Fruit fly (Drosophila melanogaster) Kc167 (cell line): ENCODE results near the gene brwl.

Experiments
- Myc ChIP-seq: fragments of >200 bp; optimal IDR thresholded peaks from 2 replicates; lab custom pipeline; 2017; ENCODE audit warnings: missing external identifiers
- Sin3A ChIP-seq: fragments of >200 bp; optimal IDR thresholded peaks from 2 replicates; lab custom pipeline; 2018; ENCODE audit warnings: missing external identifiers
- h ChIP-seq: fragments of >200 bp; optimal IDR thresholded peaks from 3 replicates; lab custom pipeline; 2018; ENCODE audit warnings: missing external identifiers
- insv ChIP-seq: fragments of >200 bp; optimal IDR thresholded peaks from 3 replicates; lab custom pipeline; 2018; ENCODE audit warnings: missing external identifiers
- psq ChIP-seq: fragments of >200 bp; optimal IDR thresholded peaks from 2 replicates; lab custom pipeline; 2017; ENCODE audit warnings: missing external identifiers
- ttk ChIP-seq: sonication (Bioruptor generic); optimal IDR thresholded peaks from 2 replicates; lab custom pipeline; 2017; ENCODE audit warnings: missing external identifiers

Gene brwl

DNA sequence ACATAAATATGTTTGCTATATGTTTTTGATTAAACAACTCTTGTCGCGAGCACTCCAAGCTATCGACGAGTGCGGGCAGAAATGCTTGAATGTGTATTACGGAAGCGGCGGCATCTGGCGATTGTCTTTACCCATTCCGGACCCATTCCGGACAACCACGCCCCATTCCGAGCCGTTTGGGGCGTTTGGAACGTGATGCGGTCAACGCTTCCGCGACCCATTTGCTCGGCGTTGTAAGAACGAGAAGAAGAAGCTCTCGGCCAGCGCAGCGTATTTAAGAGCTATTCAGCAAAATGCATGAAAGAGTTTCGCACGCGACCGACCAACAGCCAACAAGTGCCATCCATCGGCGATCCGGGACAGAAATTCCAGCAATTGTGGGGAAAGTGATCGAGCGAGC lies 23.2 kb upstream of the brwl start, which contains the start of gene CG13114:
Gene CG13114 (plus strand): TSS at position 301 of the 400 bp plus-strand sequence.
- no peak for TF ChIP-seq Sin3A (lab: Kevin White, UChicago)
- TF ChIP-seq Myc = no peak
- no peak for TF ChIP-seq psq
- TF ChIP-seq insv = no peak
- TF ChIP-seq ttk (lab: Kevin White, UChicago) = no peak
- no peak for TF ChIP-seq h

DNA sequence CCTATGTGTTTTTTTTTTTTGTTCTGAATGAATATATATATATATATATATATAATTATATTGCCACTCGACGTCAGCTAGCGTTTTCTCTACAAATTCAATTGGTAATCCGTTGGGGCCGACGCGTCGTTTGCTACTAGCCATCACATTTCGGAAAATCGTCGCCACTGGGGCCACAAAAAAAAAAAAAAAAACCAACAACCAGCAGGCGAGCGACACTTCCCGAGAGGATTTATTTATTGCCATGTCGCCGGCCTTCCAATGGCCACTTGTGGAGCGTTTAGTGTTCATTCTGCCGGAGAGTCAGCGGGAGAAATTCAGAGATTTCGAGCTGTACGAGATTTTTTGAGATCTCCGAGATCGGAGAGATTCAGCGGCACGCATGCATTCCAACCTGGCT lies 17.8 kb upstream of the brwl start:
- no peak for TF ChIP-seq Sin3A (lab: Kevin White, UChicago)
- TF ChIP-seq psq = no peak
- TF ChIP-seq ttk (lab: Kevin White, UChicago) = no peak
- TF ChIP-seq insv = no peak
- no peak for TF ChIP-seq Myc
- TF ChIP-seq h = no peak

DNA sequence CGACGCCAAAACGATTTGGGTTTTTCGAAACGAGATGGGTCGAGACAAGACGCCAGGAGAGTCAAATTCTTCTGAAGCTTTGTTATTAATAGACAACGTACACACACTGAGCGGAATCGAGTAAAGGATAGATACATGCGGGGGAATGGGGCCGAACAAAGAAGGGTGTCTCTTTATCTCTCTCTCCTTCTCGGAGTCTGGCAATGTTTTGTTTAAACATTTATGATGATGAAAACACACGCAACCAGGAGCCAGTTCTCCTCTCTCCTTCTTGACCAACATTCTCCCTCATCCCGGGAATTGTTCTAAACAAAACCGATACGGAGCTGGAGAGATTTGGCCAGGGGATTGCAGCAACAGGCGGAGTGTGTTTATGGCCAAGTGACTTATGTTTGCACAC lies 10.8 kb upstream of the brwl start:
- TF ChIP-seq Sin3A (lab: Kevin White, UChicago) (no peak), h (no peak), ttk (lab: Kevin White, UChicago) (no peak), Myc (no peak), insv (no peak), psq (no peak)

DNA sequence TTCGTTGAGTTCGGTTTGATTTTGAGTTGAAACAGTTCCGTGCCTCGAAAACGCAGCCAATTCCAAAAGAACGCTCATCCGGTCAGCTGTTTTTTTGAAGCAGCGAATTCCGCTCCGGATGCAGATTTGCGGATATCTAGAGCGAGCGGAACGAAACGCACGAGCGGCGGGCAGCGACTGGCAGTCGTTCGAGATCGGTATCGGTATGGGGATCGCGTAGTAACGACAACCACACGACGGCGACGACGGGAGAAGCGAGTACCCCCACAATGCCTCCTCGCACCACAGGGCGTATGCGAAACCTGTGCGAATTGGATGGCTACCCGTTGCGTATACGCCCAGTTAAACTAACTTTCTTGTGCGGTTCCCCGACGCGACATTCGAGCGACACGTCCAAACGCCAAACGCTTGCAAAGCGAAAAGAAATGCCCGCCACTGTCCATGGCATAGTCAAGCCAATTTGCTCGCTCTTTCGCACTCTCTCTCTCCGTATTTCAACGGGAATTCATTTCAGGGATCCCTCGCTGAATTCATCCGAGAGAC lies 8.6 kb upstream of the brwl start:
- TF ChIP-seq psq = no peak
- TF ChIP-seq Myc = no peak
- no peak for TF ChIP-seq h
- no peak for TF ChIP-seq insv
- no peak for TF ChIP-seq Sin3A (lab: Kevin White, UChicago)
- no peak for TF ChIP-seq ttk (lab: Kevin White, UChicago)

DNA sequence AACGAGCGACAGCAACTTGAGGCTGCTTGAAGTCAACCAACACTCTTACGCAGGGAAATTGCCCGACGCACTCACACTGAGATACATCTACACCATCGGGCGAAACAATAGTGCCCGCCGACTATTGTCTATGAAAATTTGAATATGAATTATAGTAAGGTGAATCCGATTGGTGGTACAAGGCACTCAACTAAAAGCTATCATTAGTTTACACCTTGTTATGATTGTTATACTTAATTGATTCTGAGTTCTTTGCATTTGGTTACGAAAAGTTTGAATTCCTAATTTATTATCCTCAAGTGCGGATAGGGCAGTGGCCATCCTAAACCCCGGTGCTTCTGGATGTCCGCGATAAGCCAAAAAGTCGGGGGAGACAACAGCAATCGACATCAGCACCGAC lies 6.0 kb upstream of the brwl start:
- no peak for TF ChIP-seq Myc
- no peak for TF ChIP-seq Sin3A (lab: Kevin White, UChicago)
- no peak for TF ChIP-seq h
- no peak for TF ChIP-seq insv
- TF ChIP-seq psq = no peak
- TF ChIP-seq ttk (lab: Kevin White, UChicago) = no peak

DNA sequence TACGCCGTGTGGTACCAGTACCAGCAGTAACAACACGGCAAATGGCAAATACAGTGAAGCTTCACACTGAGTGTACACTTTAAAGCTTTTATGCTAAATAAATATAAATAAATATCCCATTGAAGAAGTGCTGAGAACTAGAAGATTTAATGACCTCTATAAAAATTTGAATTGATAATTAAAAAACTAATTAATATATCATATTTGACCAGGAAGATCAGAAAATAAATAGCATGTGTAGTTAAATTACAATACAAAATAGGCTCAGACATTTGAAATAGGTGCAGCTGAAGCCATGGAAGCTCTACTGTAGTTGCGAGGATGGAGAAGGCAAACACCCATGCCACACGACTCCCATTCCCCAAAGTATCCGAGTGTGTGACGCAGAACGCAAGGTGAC lies 4.2 kb upstream of the brwl start:
- TF ChIP-seq ttk (lab: Kevin White, UChicago) (no peak), psq (no peak), h (no peak), insv (no peak), Myc (no peak), Sin3A (lab: Kevin White, UChicago) (no peak)

DNA sequence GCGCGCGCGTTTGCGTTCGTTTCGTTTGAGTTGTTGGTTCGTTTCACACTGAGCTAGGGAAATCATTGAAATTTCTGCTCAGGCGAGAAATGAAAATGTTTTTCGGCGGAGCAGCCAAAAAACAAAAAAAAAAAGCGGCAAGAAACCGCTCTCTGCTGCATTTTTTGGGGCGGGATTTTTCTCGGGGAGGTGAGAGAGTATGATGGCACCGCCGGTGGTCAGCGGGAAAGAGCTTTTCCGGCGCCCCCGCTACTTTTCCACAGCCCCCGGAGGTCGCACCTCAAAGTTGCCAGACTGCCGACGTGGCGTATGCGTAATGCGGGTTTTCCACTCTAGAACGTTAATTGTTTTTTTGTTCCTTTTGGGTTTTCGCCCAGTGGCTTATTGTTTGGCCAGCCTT lies 3.3 kb upstream of the brwl start, which contains the start of gene CG46468:
Gene CG46468 (minus strand): TSS at position 52 of the 400 bp plus-strand sequence.
- TF ChIP-seq h = no peak
- TF ChIP-seq ttk (lab: Kevin White, UChicago) = no peak
- TF ChIP-seq Sin3A (lab: Kevin White, UChicago) = no peak
- TF ChIP-seq Myc = no peak
- no peak for TF ChIP-seq insv
- TF ChIP-seq psq = no peak

DNA sequence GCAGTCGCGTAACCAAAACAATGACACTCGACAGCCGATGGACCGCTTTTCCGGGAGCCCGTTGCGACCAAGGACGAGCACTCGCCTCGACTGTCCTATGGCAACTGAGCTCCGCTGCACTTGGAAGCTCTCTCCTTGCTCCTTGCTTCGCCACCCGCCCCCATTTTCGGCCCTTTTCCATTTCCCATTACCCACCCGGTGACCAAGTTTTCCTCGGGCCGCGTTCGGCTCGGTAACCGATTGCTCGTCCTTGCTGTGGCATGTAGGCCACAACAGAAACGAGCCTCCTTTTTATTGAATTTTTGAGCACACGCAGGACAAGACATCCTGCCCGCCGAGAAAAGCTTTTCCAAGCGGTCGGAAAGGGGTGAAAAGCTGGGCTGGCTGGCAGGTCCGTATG lies 2.0 kb upstream of the brwl start, which contains the start of gene jp:
Gene jp (minus strand): TSS at position 95 of the 400 bp plus-strand sequence.
- no peak for TF ChIP-seq Myc
- TF ChIP-seq insv = no peak
- TF ChIP-seq h = no peak
- no peak for TF ChIP-seq ttk (lab: Kevin White, UChicago)
- TF ChIP-seq Sin3A (lab: Kevin White, UChicago) = no peak
- TF ChIP-seq psq = no peak

DNA sequence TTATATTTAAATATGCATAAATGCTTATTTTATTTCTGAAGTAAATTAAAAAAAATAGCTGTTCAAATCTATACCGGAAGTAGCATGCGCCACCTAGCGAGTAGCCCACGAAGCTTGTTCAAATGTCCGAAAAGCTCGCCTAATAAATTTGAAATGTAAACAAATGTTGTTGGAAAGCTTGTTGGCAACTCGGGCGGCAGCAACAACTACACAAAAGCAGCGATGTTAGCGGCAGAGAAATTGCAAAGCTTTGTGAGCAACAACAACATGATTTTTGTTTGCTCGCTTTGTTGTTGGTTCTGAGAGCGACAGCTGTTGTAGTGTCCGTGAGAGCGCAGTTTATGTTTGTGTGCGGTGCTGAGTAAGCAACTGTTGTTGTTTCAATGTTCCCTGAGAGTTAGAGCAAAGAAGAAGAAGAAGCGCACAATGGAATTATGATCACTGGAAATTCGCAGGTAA lies 1.3 kb upstream of the brwl start:
- TF ChIP-seq Myc = no peak
- TF ChIP-seq Sin3A (lab: Kevin White, UChicago) = no peak
- no peak for TF ChIP-seq h
- no peak for TF ChIP-seq insv
- no peak for TF ChIP-seq ttk (lab: Kevin White, UChicago)
- TF ChIP-seq psq = no peak

DNA sequence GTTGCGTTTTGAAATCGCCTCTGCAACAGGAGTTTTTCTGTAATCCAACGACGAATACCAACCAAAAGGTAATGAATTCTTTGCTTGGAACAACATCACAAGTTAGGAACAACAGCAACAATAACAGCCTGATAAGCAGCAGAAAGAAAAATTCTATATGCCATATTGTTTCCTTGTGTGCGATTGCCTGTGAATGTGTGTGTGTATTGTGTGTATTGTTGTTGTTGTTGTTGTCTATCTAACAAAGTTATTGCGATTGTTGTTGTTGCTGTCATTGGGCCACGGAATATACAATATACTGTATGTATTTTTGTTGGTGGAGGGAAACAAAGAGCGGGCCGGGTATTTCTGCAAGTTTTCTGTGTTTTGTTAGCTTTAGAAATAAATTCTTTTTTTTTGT lies 441 bp downstream of the brwl start:
- TF ChIP-seq ttk (lab: Kevin White, UChicago) (no peak), Sin3A (lab: Kevin White, UChicago) (no peak), insv (no peak), Myc (no peak), psq (no peak), h (no peak)

DNA sequence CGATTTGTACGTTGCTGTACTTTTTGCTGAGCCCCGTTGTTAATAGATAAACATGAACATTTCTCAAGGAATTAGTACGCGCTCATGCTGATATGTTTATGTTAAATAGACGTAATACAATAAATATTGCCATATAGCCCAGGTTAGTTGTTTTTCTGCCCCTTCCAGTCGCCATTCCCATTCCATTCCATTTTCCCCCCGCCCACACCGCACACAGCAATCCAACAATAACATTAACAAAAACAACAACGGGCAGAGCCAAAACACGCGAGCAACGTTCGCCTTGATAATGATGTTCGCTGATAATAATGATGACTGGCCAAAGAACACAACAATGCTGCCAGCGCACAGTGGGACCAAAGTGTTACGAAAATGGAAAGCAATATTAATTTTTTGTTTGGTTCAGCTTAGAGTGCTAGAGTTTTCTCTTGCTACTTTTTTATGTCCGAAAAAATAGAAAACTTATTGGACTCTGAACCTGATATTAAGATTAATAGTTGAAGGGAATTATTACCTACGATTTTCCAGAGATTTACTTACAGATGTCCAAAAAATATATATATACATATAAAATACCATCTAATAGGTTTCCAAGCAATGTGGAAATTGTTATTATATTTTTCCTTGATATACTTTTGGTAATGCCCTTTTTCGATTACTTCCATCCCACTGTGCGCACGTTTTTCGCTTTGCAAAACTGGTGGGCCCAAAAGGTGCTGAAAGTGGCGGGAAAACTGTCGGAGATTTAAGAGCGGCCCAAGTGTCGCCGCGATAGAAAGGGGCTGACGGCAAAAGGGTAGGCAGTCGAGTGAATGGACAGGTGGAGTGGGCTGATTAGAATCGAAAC lies 1.1 kb downstream of the brwl start:
- TF ChIP-seq insv = no peak
- TF ChIP-seq Sin3A (lab: Kevin White, UChicago) = no peak
- no peak for TF ChIP-seq h
- TF ChIP-seq psq = no peak
- TF ChIP-seq ttk (lab: Kevin White, UChicago) = no peak
- TF ChIP-seq Myc = no peak

DNA sequence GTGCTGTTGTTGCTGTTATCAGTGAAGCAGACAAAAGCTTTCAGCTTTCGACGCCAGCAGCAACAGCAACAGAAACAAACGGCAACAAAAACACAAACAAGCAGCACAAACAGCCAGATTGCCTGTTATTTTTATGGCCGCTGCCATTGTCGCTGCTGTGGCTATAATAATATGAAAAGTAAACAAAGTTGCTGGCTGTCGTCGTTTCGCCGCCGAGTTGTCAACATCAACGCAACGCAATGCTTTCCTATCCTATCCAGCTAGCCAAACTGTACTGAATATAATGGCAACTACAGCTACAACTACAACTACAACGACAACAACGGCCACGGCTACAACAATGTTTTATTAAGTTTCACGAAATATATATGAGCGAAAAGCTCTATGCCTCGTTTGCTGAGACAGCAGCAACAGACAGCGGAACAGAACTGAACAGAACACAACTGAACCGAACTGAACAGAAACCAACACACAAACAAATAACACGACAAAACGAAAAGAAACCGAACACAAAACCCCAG lies 2.0 kb downstream of the brwl start:
- TF ChIP-seq psq = no peak

DNA sequence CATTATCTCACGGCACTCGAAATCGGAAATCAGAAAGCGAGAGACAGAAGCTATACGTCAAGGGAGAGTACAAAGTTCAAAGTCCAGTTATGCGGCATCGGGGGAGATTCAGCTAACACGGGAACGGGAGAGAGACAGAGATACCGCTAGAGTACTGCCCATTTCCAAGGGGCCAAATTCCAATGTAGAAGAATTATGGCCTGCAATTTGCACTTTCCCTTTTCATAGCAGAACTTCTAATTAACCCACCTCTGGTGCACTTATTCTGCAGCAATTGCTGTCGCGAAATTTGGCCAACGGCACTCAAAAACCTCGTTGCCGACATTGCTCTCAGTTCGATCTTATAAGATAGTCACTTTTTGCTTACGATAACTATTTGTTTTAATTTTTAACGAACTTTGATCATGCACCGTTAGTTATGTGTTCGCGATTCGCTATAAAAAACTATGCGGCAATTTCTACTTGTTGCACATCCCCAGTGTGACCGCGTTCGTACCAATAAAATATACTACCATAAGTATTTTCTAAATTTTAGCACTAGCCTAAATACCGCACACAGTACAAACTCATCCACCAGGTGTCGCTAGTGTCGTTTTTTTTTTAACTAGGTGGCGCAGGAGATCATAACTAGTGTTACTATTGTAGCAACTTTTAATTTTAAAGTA lies 7.7 kb downstream of the brwl start, which contains the start of gene Mtpalpha:
Gene Mtpalpha (minus strand): TSS at position 501 of the 665 bp plus-strand sequence.
- TF ChIP-seq insv (no peak), Myc (no peak), ttk (lab: Kevin White, UChicago) (no peak), h (no peak), psq (no peak), Sin3A (lab: Kevin White, UChicago) (no peak)
